Fruit fly (Drosophila melanogaster): ENCODE measurements around the gene schuy.

The schuy gene

dm6 chr3L:19953612-19954011, 32.3 kb upstream of the schuy start, which contains the start of gene CG42655:
Gene CG42655 (minus strand): TSS chr3L:19953712.
- no peak for TF ChIP-seq toe (GFP tag; optimal IDR thresholded peaks at IDR 0.05)
- no peak for TF ChIP-seq CG1620 (GFP tag; optimal IDR thresholded peaks at IDR 0.05)
- no peak for TF ChIP-seq cic (GFP tag; optimal IDR thresholded peaks at IDR 0.05)
- no peak for TF ChIP-seq tj (GFP tag; optimal IDR thresholded peaks at IDR 0.05)
- TF ChIP-seq CG7045 (GFP tag; optimal IDR thresholded peaks at IDR 0.05), result no peak
- no peak for TF ChIP-seq bab1 (GFP tag; optimal IDR thresholded peaks at IDR 0.05)
- TF ChIP-seq CG14711 (tag; optimal IDR thresholded peaks at IDR 0.05), result no peak
- TF ChIP-seq Clk (GFP tag; optimal IDR thresholded peaks at IDR 0.05), result no peak
- TF ChIP-seq Crg-1 (GFP tag; optimal IDR thresholded peaks at IDR 0.05), result no peak
- no peak for TF ChIP-seq Hr96 (GFP tag; optimal IDR thresholded peaks at IDR 0.05)
- TF ChIP-seq Mnt (GFP tag; optimal IDR thresholded peaks at IDR 0.05), result no peak
- no peak for TF ChIP-seq CG11617 (GFP tag; optimal IDR thresholded peaks at IDR 0.05)
- TF ChIP-seq kay (GFP tag; ENCODE audit: borderline replicate concordance), result no peak
- TF ChIP-seq ovo (GFP tag; optimal IDR thresholded peaks at IDR 0.05), result no peak

- TF ChIP-seq kay (GFP tag; ENCODE audit: borderline replicate concordance), result no peak
- TF ChIP-seq Mnt (GFP tag; optimal IDR thresholded peaks at IDR 0.05), result no peak
- no peak for TF ChIP-seq CG12768 (GFP tag; optimal IDR thresholded peaks at IDR 0.05)
- no peak for TF ChIP-seq CG33017 (tag; optimal IDR thresholded peaks at IDR 0.05)
- no peak for TF ChIP-seq CG14711 (tag; optimal IDR thresholded peaks at IDR 0.05)
- TF ChIP-seq CG11617 (GFP tag; optimal IDR thresholded peaks at IDR 0.05), result no peak
Measured at dm6 chr3L:19954426-19954825, 31.5 kb upstream of the schuy start, which contains the start of gene CG42654. Gene CG42654 (minus strand): TSS chr3L:19954526.

dm6 chr3L:19955699-19956098, 30.2 kb upstream of the schuy start, which contains the start of gene CG42263:
Gene CG42263 (minus strand): TSS chr3L:19955799.
- TF ChIP-seq CG11617 (GFP tag; optimal IDR thresholded peaks at IDR 0.05) (no peak), CG1620 (GFP tag; optimal IDR thresholded peaks at IDR 0.05) (no peak), CG33017 (tag; optimal IDR thresholded peaks at IDR 0.05) (no peak), Hr96 (GFP tag; optimal IDR thresholded peaks at IDR 0.05) (no peak), Mnt (GFP tag; optimal IDR thresholded peaks at IDR 0.05) (no peak), CG12768 (GFP tag; optimal IDR thresholded peaks at IDR 0.05) (no peak), bab1 (GFP tag; optimal IDR thresholded peaks at IDR 0.05) (no peak), CG14711 (tag; optimal IDR thresholded peaks at IDR 0.05) (no peak)

dm6 chr3L:19961805-19962204, 24.1 kb upstream of the schuy start:
- TF ChIP-seq CG12768 (GFP tag; optimal IDR thresholded peaks at IDR 0.05), result no peak
- no peak for TF ChIP-seq CG5204 (GFP tag; optimal IDR thresholded peaks at IDR 0.05)
- TF ChIP-seq Mnt (GFP tag; optimal IDR thresholded peaks at IDR 0.05), result no peak
- TF ChIP-seq Clk (GFP tag; optimal IDR thresholded peaks at IDR 0.05), result no peak

dm6 chr3L:19968725-19969598, 16.9 kb upstream of the schuy start:
- no peak for TF ChIP-seq CG11617 (GFP tag; optimal IDR thresholded peaks at IDR 0.05)
- no peak for TF ChIP-seq CG5204 (GFP tag; optimal IDR thresholded peaks at IDR 0.05)
- no peak for TF ChIP-seq tj (GFP tag; optimal IDR thresholded peaks at IDR 0.05)
- no peak for TF ChIP-seq CG33017 (tag; optimal IDR thresholded peaks at IDR 0.05)
- TF ChIP-seq CG12768 (GFP tag; optimal IDR thresholded peaks at IDR 0.05), result no peak
- TF ChIP-seq Crg-1 (GFP tag; optimal IDR thresholded peaks at IDR 0.05), result no peak
- no peak for TF ChIP-seq bab1 (GFP tag; optimal IDR thresholded peaks at IDR 0.05)
- TF ChIP-seq cic (GFP tag; optimal IDR thresholded peaks at IDR 0.05), result no peak
- TF ChIP-seq toe (GFP tag; optimal IDR thresholded peaks at IDR 0.05), result no peak
- no peak for TF ChIP-seq CG7101 (tag; optimal IDR thresholded peaks at IDR 0.05)
- TF ChIP-seq Hr96 (GFP tag; optimal IDR thresholded peaks at IDR 0.05), result no peak
- no peak for TF ChIP-seq ovo (GFP tag; optimal IDR thresholded peaks at IDR 0.05)
- no peak for TF ChIP-seq pad (GFP tag; optimal IDR thresholded peaks at IDR 0.05)
- TF ChIP-seq CG7045 (GFP tag; optimal IDR thresholded peaks at IDR 0.05), result no peak
- no peak for TF ChIP-seq CG1620 (GFP tag; optimal IDR thresholded peaks at IDR 0.05)
- TF ChIP-seq CG14711 (tag; optimal IDR thresholded peaks at IDR 0.05), result no peak
- no peak for TF ChIP-seq cnc (optimal IDR thresholded peaks at IDR 0.05)
- no peak for TF ChIP-seq Clk (GFP tag; optimal IDR thresholded peaks at IDR 0.05)
- TF ChIP-seq Mnt (GFP tag; optimal IDR thresholded peaks at IDR 0.05), result no peak

dm6 chr3L:19978088-19978487, 7.8 kb upstream of the schuy start:
- no peak for TF ChIP-seq Mnt (GFP tag; optimal IDR thresholded peaks at IDR 0.05)
- peak; percentile 95 for TF ChIP-seq tj (GFP tag; optimal IDR thresholded peaks at IDR 0.05)
- TF ChIP-seq CG14711 (tag; optimal IDR thresholded peaks at IDR 0.05), result no peak

- peak; percentile 24 for TF ChIP-seq bab1 (GFP tag; optimal IDR thresholded peaks at IDR 0.05)
- no peak for TF ChIP-seq cic (GFP tag; optimal IDR thresholded peaks at IDR 0.05)
Measured at dm6 chr3L:19979592-19979991, 6.3 kb upstream of the schuy start, which contains the start of gene CG14182. Gene CG14182 (minus strand): TSS chr3L:19979812.

Measured in whole organism, adult.